Worm (Caenorhabditis elegans) whole organism, young adult: ENCODE results near the gene W07B8.4.

Experiments used
- T07F8.4 ChIP-seq: sonication (generic microtip); optimal IDR thresholded peaks from 2 replicates; lab custom pipeline; 2016; ENCODE audit warnings: mild to moderate bottlenecking, missing genetic modification characterization, moderate library complexity, missing compliant biosample characterization
- ets-4 ChIP-seq: fragments of 200-800 bp; sonication (Bioruptor generic); optimal IDR thresholded peaks from 2 replicates; lab custom pipeline; 2018; ENCODE audit warnings: mild to moderate bottlenecking, missing genetic modification characterization, missing compliant biosample characterization
- him-1 ChIP-seq: sonication (generic microtip); optimal IDR thresholded peaks from 2 replicates; lab custom pipeline; 2016; ENCODE audit warnings: missing genotype, missing genetic modification reagents, missing genetic modification characterization, missing compliant biosample characterization
- hsf-1 ChIP-seq: fragments of 200-800 bp; sonication (Bioruptor generic); IDR thresholded peaks from 2 replicates; pipeline ENCODE4 v1.3.6; 2022; ENCODE audit warnings: missing genetic modification reagents, missing genetic modification characterization, missing compliant biosample characterization
- lin-54 ChIP-seq: fragments of 200-800 bp; sonication (Bioruptor generic); optimal IDR thresholded peaks from 2 replicates; lab custom pipeline; 2018; ENCODE audit warnings: mild to moderate bottlenecking, missing genetic modification characterization, missing compliant biosample characterization
- lsl-1 ChIP-seq: fragments of 200-800 bp; sonication (Bioruptor generic); optimal IDR thresholded peaks from 2 replicates; lab custom pipeline; 2018; ENCODE audit warnings: mild to moderate bottlenecking, missing genetic modification characterization, moderate library complexity, missing compliant biosample characterization
- sea-2 ChIP-seq: fragments of 200-800 bp; sonication (Bioruptor generic); IDR thresholded peaks from 2 replicates; pipeline ENCODE4 v1.3.6; 2022; ENCODE audit warnings: missing genetic modification characterization, missing compliant biosample characterization
- snpc-4 ChIP-seq, 5 experiments: fragments of 150-350 bp in 1 of 5; sonication (generic microtip) in 4 of 5; optimal IDR thresholded peaks; 2 replicates each; lab custom pipeline; 2014 to 2018; ENCODE audit warnings: missing genetic modification characterization in 5 of 5, missing biosample characterization in 3 of 5, antibody characterized with exemption in 2 of 5, mild to moderate bottlenecking in 2 of 5, missing compliant biosample characterization in 2 of 5, missing genotype in 2 of 5, moderate library complexity in 2 of 5, missing genetic modification reagents in 1 of 5

DNA sequence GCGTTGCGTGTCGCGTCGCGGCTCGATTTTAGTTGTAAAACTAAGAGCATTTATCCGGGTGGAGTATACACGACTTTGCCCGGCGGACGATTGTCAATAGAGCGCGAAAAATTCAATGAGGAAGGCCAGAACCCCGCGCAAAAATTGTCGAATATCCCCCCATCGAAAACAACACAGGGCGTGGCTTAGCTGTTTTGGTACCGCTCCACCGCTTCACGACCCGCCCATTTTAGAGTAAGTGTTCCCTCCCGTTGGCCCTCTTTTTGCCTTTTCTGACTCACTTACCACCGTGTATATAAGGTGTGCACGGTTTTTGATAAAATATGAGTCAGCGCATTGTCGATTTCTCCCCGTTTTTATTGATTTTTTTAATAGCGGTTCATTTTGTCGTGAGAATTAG is 21.7 kb upstream of the W07B8.4 start:
- TF ChIP-seq lsl-1 (GFP tag; lab: Kevin White, UChicago) (no peak), hsf-1 (no peak), snpc-4 (GFP tag; optimal IDR thresholded peaks at IDR 0.05; lab: Kevin White, UChicago) (no peak), snpc-4 (tag; optimal IDR thresholded peaks at IDR 0.05; lab: Kevin White, UChicago) (no peak), T07F8.4 (tag; lab: Kevin White, UChicago) (no peak), ets-4 (GFP tag; lab: Kevin White, UChicago) (no peak), lin-54 (GFP tag; lab: Kevin White, UChicago) (no peak), sea-2 (GFP tag; lab: Robert Waterston, UW) (no peak), him-1 (tag; lab: Kevin White, UChicago) (no peak)
